2 worm cellular contexts compared by ENCODE assay signal in the genomic region with DNA sequence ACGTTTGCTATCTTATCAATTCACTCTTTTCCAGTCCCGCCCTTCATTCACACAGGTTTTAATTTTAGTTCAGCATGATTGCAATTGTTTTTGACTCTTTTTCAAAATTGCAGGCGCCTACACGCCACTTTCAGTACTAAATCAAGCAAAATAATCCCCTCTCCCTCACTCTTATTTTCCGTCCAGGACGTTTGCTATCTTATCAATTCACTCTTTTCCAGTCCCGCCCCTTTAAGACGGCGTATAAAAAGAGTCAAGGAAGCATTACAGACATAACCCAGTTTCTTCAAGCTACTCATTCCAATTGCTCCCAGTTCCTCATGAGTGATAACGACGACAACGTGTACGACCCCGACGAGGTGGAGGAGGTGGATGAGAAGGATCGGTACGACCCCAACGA.
A peak's percentile ranks its signal among the peaks of the same experiment; 100 is the strongest.
TF ChIP-seq lines count a peak whose summit lies in the region.

TSS of gene Y119D3B.21 (plus strand) at position 321 of the 400 bp plus-strand sequence.

TF ChIP-seq in whole organism, L2 larva, 48 proteins besides CTCF, POLR2A, EP300 and RAD21 (continued from another document):
- no peak for TF ChIP-seq snpc-4 (tag; optimal IDR thresholded peaks at IDR 0.05; lab: Kevin White, UChicago)
- TF ChIP-seq aly-2 (tag; optimal IDR thresholded peaks at IDR 0.05; lab: Kevin White, UChicago) = no peak
- TF ChIP-seq ama-1 (optimal IDR thresholded peaks at IDR 0.05; lab: Kevin White, UChicago) = peak; percentile 53
- no peak for TF ChIP-seq lin-39 (tag; optimal IDR thresholded peaks at IDR 0.05; lab: Kevin White, UChicago)
- TF ChIP-seq nhr-237 (tag; optimal IDR thresholded peaks at IDR 0.05; lab: Kevin White, UChicago) = no peak
- TF ChIP-seq F13H6.1 (tag; optimal IDR thresholded peaks at IDR 0.05; lab: Kevin White, UChicago) = peak; percentile 29
- TF ChIP-seq ztf-11 (tag; optimal IDR thresholded peaks at IDR 0.05; lab: Kevin White, UChicago) = no peak
- no peak for TF ChIP-seq sem-4 (tag; optimal IDR thresholded peaks at IDR 0.05; lab: Kevin White, UChicago)
- no peak for TF ChIP-seq unc-55 (GFP tag; optimal IDR thresholded peaks at IDR 0.05; lab: Kevin White, UChicago)
- TF ChIP-seq nhr-25 (tag; optimal IDR thresholded peaks at IDR 0.05; lab: Kevin White, UChicago) = no peak
- no peak for TF ChIP-seq skn-1 (tag; optimal IDR thresholded peaks at IDR 0.05; lab: Kevin White, UChicago)
- TF ChIP-seq mbf-1 (tag; optimal IDR thresholded peaks at IDR 0.05; lab: Kevin White, UChicago) = no peak
- TF ChIP-seq nhr-23 (tag; optimal IDR thresholded peaks at IDR 0.05; lab: Kevin White, UChicago) = no peak
- no peak for TF ChIP-seq unc-62 (GFP tag; optimal IDR thresholded peaks at IDR 0.05; lab: Kevin White, UChicago)
- no peak for TF ChIP-seq alr-1 (tag; optimal IDR thresholded peaks at IDR 0.05; lab: Kevin White, UChicago)
- no peak for TF ChIP-seq ztf-1 (GFP tag; conservative IDR thresholded peaks at IDR 0.05; lab: Robert Waterston, UW)
- TF ChIP-seq nhr-6 (tag; optimal IDR thresholded peaks at IDR 0.05; lab: Kevin White, UChicago) = no peak
- no peak for TF ChIP-seq lsy-2 (tag; optimal IDR thresholded peaks at IDR 0.05; lab: Kevin White, UChicago)
- TF ChIP-seq lin-11 (tag; optimal IDR thresholded peaks at IDR 0.05; lab: Kevin White, UChicago) = no peak
- peak; percentile 13 for TF ChIP-seq sma-9 (GFP tag; optimal IDR thresholded peaks at IDR 0.05; lab: Kevin White, UChicago)
- no peak for TF ChIP-seq sma-9 (tag; optimal IDR thresholded peaks at IDR 0.05; lab: Kevin White, UChicago)
- TF ChIP-seq nhr-77 (tag; optimal IDR thresholded peaks at IDR 0.05; lab: Kevin White, UChicago) = no peak
- no peak for TF ChIP-seq Y55F3AM.14 (GFP tag; optimal IDR thresholded peaks at IDR 0.05; lab: Kevin White, UChicago)
- no peak for TF ChIP-seq ZK546.5 (tag; optimal IDR thresholded peaks at IDR 0.05; lab: Kevin White, UChicago)
- no peak for TF ChIP-seq dmd-4 (tag; optimal IDR thresholded peaks at IDR 0.05; lab: Kevin White, UChicago)
- no peak for TF ChIP-seq elt-3 (tag; optimal IDR thresholded peaks at IDR 0.05; lab: Kevin White, UChicago)

TF ChIP-seq in whole organism, L4 larva, 104 proteins besides CTCF, POLR2A, EP300 and RAD21 (continued from another document):
- TF ChIP-seq attf-4 (tag; optimal IDR thresholded peaks at IDR 0.05; lab: Kevin White, UChicago) (no peak), dve-1 (tag; optimal IDR thresholded peaks at IDR 0.05; lab: Kevin White, UChicago; ENCODE audit: insufficient read depth) (peak; percentile 53), hlh-11 (tag; optimal IDR thresholded peaks at IDR 0.05; lab: Kevin White, UChicago) (peak; percentile 78), T20F7.1 (GFP tag; optimal IDR thresholded peaks at IDR 0.05; lab: Kevin White, UChicago) (no peak), nhr-42 (GFP tag; IDR thresholded peaks at IDR 0.05; lab: Robert Waterston, UW) (no peak), daf-12 (tag; optimal IDR thresholded peaks at IDR 0.05; lab: Kevin White, UChicago) (no peak), nhr-28 (tag; optimal IDR thresholded peaks at IDR 0.05; lab: Kevin White, UChicago) (peak; percentile 66), saeg-2 (GFP tag; IDR thresholded peaks at IDR 0.05; lab: Robert Waterston, UW) (peak; percentile 60; the same call in 1 of the 2 replicates), daf-19 (GFP tag; conservative IDR thresholded peaks at IDR 0.05; lab: Robert Waterston, UW) (no peak), zfp-3 (GFP tag; conservative IDR thresholded peaks at IDR 0.05; lab: Robert Waterston, UW) (no peak), F10B5.3 (tag; optimal IDR thresholded peaks at IDR 0.05; lab: Kevin White, UChicago) (no peak), sdz-12 (GFP tag; optimal IDR thresholded peaks at IDR 0.05; lab: Kevin White, UChicago) (no peak), snpc-4 (tag; optimal IDR thresholded peaks at IDR 0.05; lab: Kevin White, UChicago) (no peak), unc-39 (tag; optimal IDR thresholded peaks at IDR 0.05; lab: Kevin White, UChicago) (no peak), pha-4 (GFP tag; IDR thresholded peaks at IDR 0.05; lab: Robert Waterston, UW) (0 out of 2 replicates have a peak, but pooled peaks have one; percentile 40), pha-4 (tag; optimal IDR thresholded peaks at IDR 0.05; lab: Kevin White, UChicago) (no peak), ceh-44 (GFP tag; IDR thresholded peaks at IDR 0.05; lab: Robert Waterston, UW) (no peak), R02D3.7 (tag; optimal IDR thresholded peaks at IDR 0.05; lab: Kevin White, UChicago) (no peak), nhr-77 (tag; optimal IDR thresholded peaks at IDR 0.05; lab: Kevin White, UChicago) (no peak), nhr-11 (tag; optimal IDR thresholded peaks at IDR 0.05; lab: Kevin White, UChicago) (no peak), Y48G9A.11 (GFP tag; IDR thresholded peaks at IDR 0.05; lab: Robert Waterston, UW) (no peak), ZK546.5 (tag; optimal IDR thresholded peaks at IDR 0.05; lab: Kevin White, UChicago) (no peak), hmg-1.1 (GFP tag; IDR thresholded peaks at IDR 0.05; lab: Robert Waterston, UW) (no peak), daf-16 (GFP tag; optimal IDR thresholded peaks at IDR 0.05; lab: Kevin White, UChicago) (no peak), daf-16 (tag; optimal IDR thresholded peaks at IDR 0.05; lab: Kevin White, UChicago) (peak; percentile 70), T26A8.4 (GFP tag; IDR thresholded peaks at IDR 0.05; lab: Robert Waterston, UW) (0 out of 2 replicates have a peak, but pooled peaks have one; percentile 17), ceh-82 (tag; optimal IDR thresholded peaks at IDR 0.05; lab: Kevin White, UChicago) (no peak), ama-1 (optimal IDR thresholded peaks at IDR 0.05; lab: Kevin White, UChicago) (peak; percentile 75), nhr-102 (tag; optimal IDR thresholded peaks at IDR 0.05; lab: Kevin White, UChicago) (no peak), gei-8 (GFP tag; optimal IDR thresholded peaks at IDR 0.05; lab: Kevin White, UChicago) (no peak), lsy-2 (tag; optimal IDR thresholded peaks at IDR 0.05; lab: Kevin White, UChicago) (no peak), lin-1 (GFP tag; IDR thresholded peaks at IDR 0.05; lab: Robert Waterston, UW) (peak; percentile 39; the same call in 1 of the 2 replicates), lin-39 (tag; optimal IDR thresholded peaks at IDR 0.05; lab: Kevin White, UChicago) (no peak), madf-5 (GFP tag; IDR thresholded peaks at IDR 0.05; lab: Robert Waterston, UW) (no peak), ces-1 (GFP tag; optimal IDR thresholded peaks at IDR 0.05; lab: Kevin White, UChicago) (no peak), dmd-6 (GFP tag; IDR thresholded peaks at IDR 0.05; lab: Robert Waterston, UW) (peak; percentile 86), lin-13 (GFP tag; optimal IDR thresholded peaks at IDR 0.05; lab: Kevin White, UChicago) (peak; percentile 36), mxl-2 (GFP tag; conservative IDR thresholded peaks at IDR 0.05; lab: Robert Waterston, UW) (no peak), php-3 (GFP tag; IDR thresholded peaks at IDR 0.05; lab: Robert Waterston, UW) (no peak), F37D6.2 (tag; optimal IDR thresholded peaks at IDR 0.05; lab: Kevin White, UChicago) (no peak), snpc-1.2 (GFP tag; IDR thresholded peaks at IDR 0.05; lab: Robert Waterston, UW) (no peak), duxl-1 (tag; optimal IDR thresholded peaks at IDR 0.05; lab: Kevin White, UChicago; ENCODE audit: poor library complexity) (no peak), mes-2 (tag; optimal IDR thresholded peaks at IDR 0.05; lab: Kevin White, UChicago; ENCODE audit: poor library complexity, severe bottlenecking) (no peak), pqm-1 (tag; optimal IDR thresholded peaks at IDR 0.05; lab: Kevin White, UChicago) (peak; percentile 84), mxl-3 (GFP tag; optimal IDR thresholded peaks at IDR 0.05; lab: Kevin White, UChicago) (peak; percentile 53), set-16 (GFP tag; IDR thresholded peaks at IDR 0.05; lab: Robert Waterston, UW) (no peak), tra-1 (GFP tag; IDR thresholded peaks at IDR 0.05; lab: Robert Waterston, UW) (0 out of 2 replicates have a peak, but pooled peaks have one; percentile 37), nhr-111 (GFP tag; optimal IDR thresholded peaks at IDR 0.05; lab: Kevin White, UChicago) (no peak), tag-97 (GFP tag; IDR thresholded peaks at IDR 0.05; lab: Robert Waterston, UW) (no peak), lir-3 (tag; optimal IDR thresholded peaks at IDR 0.05; lab: Kevin White, UChicago) (no peak), mdl-1 (tag; optimal IDR thresholded peaks at IDR 0.05; lab: Kevin White, UChicago) (no peak)
